Fruit fly (Drosophila melanogaster) whole organism, embryonic: ENCODE results near the gene stv.
A peak's percentile ranks its signal among the peaks of the same experiment; 100 is the strongest.

Experiments used
- Antp ChIP-seq: fragments of 200-800 bp; sonication (Bioruptor generic); optimal IDR thresholded peaks from 3 replicates; lab custom pipeline; 2016; ENCODE audit warnings: missing biosample characterization, missing genetic modification characterization
- Bgb ChIP-seq: fragments of 200-800 bp; sonication (Bioruptor generic); IDR thresholded peaks from 2 replicates; pipeline ENCODE4 v1.3.6; 2022; ENCODE audit warnings: missing biosample characterization, missing genetic modification characterization; ENCODE audit not compliant: partially characterized antibody
- CG10274 ChIP-seq: fragments of 200-800 bp; sonication (Bioruptor generic); optimal IDR thresholded peaks from 3 replicates; lab custom pipeline; 2017; ENCODE audit warnings: missing biosample characterization, mild to moderate bottlenecking, missing genetic modification characterization
- CG10321 ChIP-seq: fragments of 200-800 bp; sonication (Bioruptor generic); IDR thresholded peaks from 2 replicates; pipeline ENCODE4 v1.3.6; 2022; ENCODE audit warnings: missing biosample characterization, missing genetic modification characterization
- CG11398 ChIP-seq: fragments of 200-800 bp; sonication (Bioruptor generic); optimal IDR thresholded peaks from 2 replicates; lab custom pipeline; 2016; ENCODE audit warnings: missing biosample characterization, missing genetic modification characterization
- CG12219 ChIP-seq: fragments of 200-800 bp; sonication (Bioruptor generic); optimal IDR thresholded peaks from 3 replicates; lab custom pipeline; 2018; ENCODE audit warnings: missing biosample characterization, mild to moderate bottlenecking, missing genetic modification characterization
- CG12744 ChIP-seq: fragments of 200-800 bp; sonication (Bioruptor generic); optimal IDR thresholded peaks from 2 replicates; lab custom pipeline; 2016; ENCODE audit warnings: missing biosample characterization, missing genetic modification characterization
- CG17186 ChIP-seq: fragments of 200-800 bp; sonication (Bioruptor generic); optimal IDR thresholded peaks from 3 replicates; lab custom pipeline; 2017; ENCODE audit warnings: missing biosample characterization, missing genetic modification reagents, missing genetic modification characterization
- CG17385 ChIP-seq: fragments of 200-800 bp; sonication (Bioruptor generic); optimal IDR thresholded peaks from 3 replicates; lab custom pipeline; 2018; ENCODE audit warnings: missing biosample characterization, mild to moderate bottlenecking, missing genetic modification characterization
- CG17829 ChIP-seq: fragments of 200-800 bp; optimal IDR thresholded peaks from 2 replicates; lab custom pipeline; 2019; ENCODE audit warnings: missing biosample characterization, mild to moderate bottlenecking, missing genetic modification characterization, moderate library complexity
- CG2889 ChIP-seq: fragments of 200-800 bp; sonication (Bioruptor generic); IDR thresholded peaks from 3 replicates; pipeline ENCODE4 v1.3.6; 2022; ENCODE audit warnings: missing biosample characterization, missing genetic modification characterization
- CG34376 ChIP-seq: fragments of 200-800 bp; sonication (Bioruptor generic); optimal IDR thresholded peaks from 2 replicates; lab custom pipeline; 2018; ENCODE audit warnings: missing biosample characterization, mild to moderate bottlenecking, missing genetic modification characterization
- CG34422 ChIP-seq: fragments of 200-800 bp; sonication (Bioruptor generic); IDR thresholded peaks from 3 replicates; pipeline ENCODE4 v1.3.6; 2022; ENCODE audit warnings: missing biosample characterization, missing genetic modification characterization
- CG4360 ChIP-seq: fragments of 200-800 bp; sonication (Bioruptor generic); IDR thresholded peaks from 2 replicates; pipeline ENCODE4 v1.3.6; 2022; ENCODE audit warnings: missing biosample characterization, missing genetic modification characterization
- CG4820 ChIP-seq: fragments of 200-800 bp; sonication (Bioruptor generic); optimal IDR thresholded peaks from 3 replicates; lab custom pipeline; 2016; ENCODE audit warnings: missing biosample characterization, missing genetic modification characterization
- CG6689 ChIP-seq: fragments of 200-800 bp; sonication (Bioruptor generic); IDR thresholded peaks from 2 replicates; pipeline ENCODE4 v1.3.6; 2022; ENCODE audit warnings: missing biosample characterization, missing genetic modification characterization
- CG6813 ChIP-seq: fragments of 200-800 bp; sonication (Bioruptor generic); optimal IDR thresholded peaks from 2 replicates; lab custom pipeline; 2017; ENCODE audit warnings: missing biosample characterization, missing genetic modification characterization, mild to moderate bottlenecking, moderate library complexity, missing genetic modification reagents
- CG8089 ChIP-seq: fragments of 200-800 bp; sonication (Bioruptor generic); optimal IDR thresholded peaks from 3 replicates; lab custom pipeline; 2016; ENCODE audit warnings: missing biosample characterization, missing genetic modification characterization
- CG8359 ChIP-seq: fragments of 200-800 bp; sonication (Bioruptor generic); optimal IDR thresholded peaks from 2 replicates; lab custom pipeline; 2017; ENCODE audit warnings: missing biosample characterization, mild to moderate bottlenecking, missing genetic modification characterization, borderline replicate concordance
- CG8388 ChIP-seq: fragments of 200-800 bp; sonication (Bioruptor generic); optimal IDR thresholded peaks from 2 replicates; lab custom pipeline; 2019; ENCODE audit warnings: missing biosample characterization, mild to moderate bottlenecking, missing genetic modification characterization, moderate library complexity
- CG9797 ChIP-seq: fragments of 200-800 bp; sonication (Bioruptor generic); optimal IDR thresholded peaks from 3 replicates; lab custom pipeline; 2018; ENCODE audit warnings: missing biosample characterization, mild to moderate bottlenecking, missing genetic modification characterization
- CG9876 ChIP-seq: fragments of 200-800 bp; sonication (Bioruptor generic); optimal IDR thresholded peaks from 2 replicates; lab custom pipeline; 2016; ENCODE audit warnings: missing biosample characterization, missing genetic modification characterization
- D19B ChIP-seq: fragments of 200-800 bp; sonication (Bioruptor generic); optimal IDR thresholded peaks from 2 replicates; lab custom pipeline; 2017; ENCODE audit warnings: missing biosample characterization, mild to moderate bottlenecking, missing genetic modification characterization
- Deaf1 ChIP-seq: fragments of 200-800 bp; optimal IDR thresholded peaks from 3 replicates; lab custom pipeline; 2019; ENCODE audit warnings: missing biosample characterization, mild to moderate bottlenecking, missing genetic modification characterization, moderate library complexity
- GATAe ChIP-seq: fragments of 200-800 bp; sonication (Bioruptor generic); conservative IDR thresholded peaks from 2 replicates; pipeline ENCODE4 v1.3.6; 2022; ENCODE audit warnings: missing biosample characterization, missing genetic modification characterization
- Gug ChIP-seq: fragments of 200-800 bp; sonication (Bioruptor generic); IDR thresholded peaks from 4 replicates; pipeline ENCODE4 v1.3.6; 2022; ENCODE audit warnings: missing biosample characterization, missing genetic modification characterization
- HHEX ChIP-seq: fragments of 200-800 bp; sonication (Bioruptor generic); optimal IDR thresholded peaks from 3 replicates; lab custom pipeline; 2017; ENCODE audit warnings: missing biosample characterization, mild to moderate bottlenecking, missing genetic modification characterization, missing genetic modification reagents
- HLH54F ChIP-seq: fragments of 200-800 bp; sonication (Bioruptor generic); optimal IDR thresholded peaks from 3 replicates; lab custom pipeline; 2016; ENCODE audit warnings: missing biosample characterization, missing genetic modification characterization
- Hmr ChIP-seq: fragments of 200-800 bp; sonication (Bioruptor generic); optimal IDR thresholded peaks from 3 replicates; lab custom pipeline; 2017; ENCODE audit warnings: mild to moderate bottlenecking, missing biosample characterization, missing genetic modification reagents, missing genetic modification characterization
- Mes4 ChIP-seq: fragments of 200-800 bp; sonication (Bioruptor generic); optimal IDR thresholded peaks from 2 replicates; lab custom pipeline; 2016; ENCODE audit warnings: missing biosample characterization, missing genetic modification characterization
- Mrtf ChIP-seq: fragments of 200-800 bp; sonication (Bioruptor generic); IDR thresholded peaks from 3 replicates; pipeline ENCODE4 v1.3.6; 2022; ENCODE audit warnings: missing biosample characterization, missing genetic modification characterization
- Ptx1 ChIP-seq: fragments of 200-800 bp; sonication (Bioruptor generic); IDR thresholded peaks from 2 replicates; pipeline ENCODE4 v1.3.6; 2022; ENCODE audit warnings: missing biosample characterization, missing genetic modification characterization
- Scr ChIP-seq: fragments of 200-800 bp; sonication (Bioruptor generic); IDR thresholded peaks from 2 replicates; pipeline ENCODE4 v1.3.6; 2022; ENCODE audit warnings: missing biosample characterization, missing genetic modification characterization; ENCODE audit not compliant: partially characterized antibody
- Taf1 ChIP-seq: fragments of 200-800 bp; sonication (Bioruptor generic); IDR thresholded peaks from 2 replicates; pipeline ENCODE4 v1.3.6; 2022; ENCODE audit warnings: missing biosample characterization, missing genetic modification characterization
- Trl ChIP-seq, 3 experiments: fragments of >200 bp in 2 of 3; fragments of 200-800 bp in 1 of 3; sonication (Bioruptor generic) in 1 of 3; optimal IDR thresholded peaks; 2 replicates in 1 of 3; 3 replicates in 2 of 3; lab custom pipeline; 2016 to 2017; ENCODE audit warnings: missing biosample characterization in 1 of 3, missing genetic modification characterization in 1 of 3
- YL-1 ChIP-seq: fragments of 200-800 bp; sonication (Bioruptor generic); optimal IDR thresholded peaks from 3 replicates; lab custom pipeline; 2017; ENCODE audit warnings: missing biosample characterization, mild to moderate bottlenecking, missing genetic modification characterization
- chn ChIP-seq: fragments of 200-800 bp; sonication (Bioruptor generic); optimal IDR thresholded peaks from 2 replicates; lab custom pipeline; 2016; ENCODE audit warnings: missing biosample characterization, missing genetic modification characterization
- disco-r ChIP-seq: fragments of 200-800 bp; sonication (Bioruptor generic); optimal IDR thresholded peaks from 2 replicates; lab custom pipeline; 2016; ENCODE audit warnings: missing biosample characterization, missing genetic modification characterization
- eyg ChIP-seq: fragments of 200-800 bp; sonication (Bioruptor generic); optimal IDR thresholded peaks from 3 replicates; lab custom pipeline; 2016; ENCODE audit warnings: missing biosample characterization, missing genetic modification characterization
- fd102C ChIP-seq: fragments of 200-800 bp; sonication (Bioruptor generic); optimal IDR thresholded peaks from 2 replicates; lab custom pipeline; 2018; ENCODE audit warnings: missing biosample characterization, mild to moderate bottlenecking, missing genetic modification characterization, moderate library complexity
- gro ChIP-seq: fragments of 200-800 bp; sonication (Bioruptor generic); optimal IDR thresholded peaks from 2 replicates; lab custom pipeline; 2016; ENCODE audit warnings: missing biosample characterization, missing genetic modification characterization
- gt ChIP-seq: fragments of 200-800 bp; sonication (Bioruptor generic); IDR thresholded peaks from 2 replicates; pipeline ENCODE4 v1.3.6; 2022; ENCODE audit warnings: missing biosample characterization, missing genetic modification characterization
- ind ChIP-seq: fragments of 200-800 bp; sonication (Bioruptor generic); optimal IDR thresholded peaks from 3 replicates; lab custom pipeline; 2016; ENCODE audit warnings: missing biosample characterization, missing genetic modification characterization
- kay ChIP-seq: fragments of 200-800 bp; sonication (Bioruptor generic); optimal IDR thresholded peaks from 2 replicates; lab custom pipeline; 2016; ENCODE audit warnings: missing biosample characterization, missing genetic modification characterization
- knrl ChIP-seq: fragments of 200-800 bp; sonication (Bioruptor generic); IDR thresholded peaks from 3 replicates; pipeline ENCODE4 v1.3.6; 2022; ENCODE audit warnings: missing biosample characterization, missing genetic modification characterization; ENCODE audit not compliant: partially characterized antibody
- maf-S ChIP-seq: fragments of 200-800 bp; sonication (Bioruptor generic); optimal IDR thresholded peaks from 2 replicates; lab custom pipeline; 2016; ENCODE audit warnings: missing biosample characterization, missing genetic modification characterization
- pan ChIP-seq, 4 experiments: fragments of >200 bp in 3 of 4; fragments of 200-800 bp in 1 of 4; sonication (Bioruptor generic) in 1 of 4; optimal IDR thresholded peaks in 3 of 4; IDR thresholded peaks in 1 of 4; 2 replicates each; pipeline versions ENCODE4 v1.3.6 to Lab custom; 2017 to 2022; ENCODE audit warnings: missing biosample characterization in 2 of 4, missing genetic modification characterization in 2 of 4, mixed read lengths in 1 of 4
- psq ChIP-seq: fragments of 200-800 bp; sonication (Bioruptor generic); optimal IDR thresholded peaks from 2 replicates; lab custom pipeline; 2017; ENCODE audit warnings: missing biosample characterization, missing genetic modification characterization
- toy ChIP-seq: fragments of 200-800 bp; sonication (Bioruptor generic); IDR thresholded peaks from 2 replicates; pipeline ENCODE4 v1.3.6; 2022; ENCODE audit warnings: missing biosample characterization, missing genetic modification characterization
- twi ChIP-seq: fragments of 200-800 bp; optimal IDR thresholded peaks from 2 replicates; lab custom pipeline; 2019; ENCODE audit warnings: missing biosample characterization, mild to moderate bottlenecking, missing genetic modification characterization, moderate library complexity
- zf30C ChIP-seq: fragments of 200-800 bp; sonication (Bioruptor generic); optimal IDR thresholded peaks from 3 replicates; lab custom pipeline; 2018; ENCODE audit warnings: missing biosample characterization, mild to moderate bottlenecking, missing genetic modification characterization

The stv gene

DNA sequence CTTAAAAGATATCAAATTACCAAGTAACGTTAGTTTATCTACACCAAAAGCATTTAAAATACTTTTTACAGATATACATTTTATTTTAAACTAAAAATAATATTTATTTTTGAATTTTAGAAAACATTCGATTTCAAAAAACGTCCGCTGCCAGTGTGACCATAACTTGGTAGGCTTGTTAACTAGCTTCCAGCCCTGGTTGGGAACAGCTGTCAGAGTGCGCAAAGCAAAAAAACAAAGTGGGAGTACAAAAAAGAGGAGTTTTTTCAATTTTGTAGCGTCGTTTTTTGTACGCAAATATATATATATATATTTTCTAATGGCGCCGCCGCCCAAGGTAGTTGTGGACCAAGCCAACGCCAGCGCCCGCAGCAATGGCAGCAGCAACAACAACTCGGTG lies 34.9 kb upstream of the stv start, which contains the start of gene cmb (continued):
- no peak for TF ChIP-seq Taf1 (GFP tag; lab: Robert Waterston, UW)
- TF ChIP-seq YL-1 (GFP tag; lab: Kevin White, UChicago): peak; percentile 53
- no peak for TF ChIP-seq CG9876
- no peak for TF ChIP-seq CG10321 (GFP tag; lab: Robert Waterston, UW)
- TF ChIP-seq Antp: no peak
- no peak for TF ChIP-seq CG6689 (GFP tag; lab: Robert Waterston, UW)
- no peak for TF ChIP-seq chn (GFP tag; lab: Kevin White, UChicago)
- no peak for TF ChIP-seq CG34376
- no peak for TF ChIP-seq gt
- TF ChIP-seq Mrtf (GFP tag; lab: Robert Waterston, UW): no peak
- no peak for TF ChIP-seq D19B (GFP tag; lab: Kevin White, UChicago)
- TF ChIP-seq psq (GFP tag; lab: Kevin White, UChicago): no peak
- TF ChIP-seq CG8089: no peak
- TF ChIP-seq gro (GFP tag; lab: Kevin White, UChicago): no peak
- TF ChIP-seq CG6813 (GFP tag; lab: Kevin White, UChicago): no peak
- no peak for TF ChIP-seq twi (tag; lab: Kevin White, UChicago)
- TF ChIP-seq toy (GFP tag; lab: Robert Waterston, UW): no peak
- no peak for TF ChIP-seq eyg (GFP tag; lab: Kevin White, UChicago)
- no peak for TF ChIP-seq CG8388 (GFP tag; lab: Kevin White, UChicago)
- TF ChIP-seq CG4820 (GFP tag; lab: Kevin White, UChicago): no peak
- no peak for TF ChIP-seq pan (optimal IDR thresholded peaks at IDR 0.05; lab: Kevin White, UChicago)
- TF ChIP-seq pan (GFP tag; optimal IDR thresholded peaks at IDR 0.05 in 1 of 2, IDR thresholded peaks at IDR 0.05 in 1 of 2): no peak
- TF ChIP-seq HHEX: no peak
- TF ChIP-seq CG12219: no peak
- no peak for TF ChIP-seq kay (GFP tag; lab: Kevin White, UChicago)
- TF ChIP-seq CG8359: no peak
- no peak for TF ChIP-seq CG2889 (GFP tag; lab: Robert Waterston, UW)
- no peak for TF ChIP-seq CG10274 (GFP tag; lab: Kevin White, UChicago)
- no peak for TF ChIP-seq ind
- TF ChIP-seq CG4360 (GFP tag; lab: Robert Waterston, UW): 0 out of 2 replicates have a peak, but pooled peaks have one; percentile 18
- TF ChIP-seq Ptx1 (GFP tag; lab: Robert Waterston, UW): no peak
- peak; percentile 26 for TF ChIP-seq CG17186 (GFP tag; lab: Kevin White, UChicago)
- TF ChIP-seq GATAe: no peak
- TF ChIP-seq maf-S (GFP tag; lab: Kevin White, UChicago): no peak
- TF ChIP-seq Trl (optimal IDR thresholded peaks at IDR 0.05; lab: Kevin White, UChicago): no peak
- TF ChIP-seq Trl (GFP tag; optimal IDR thresholded peaks at IDR 0.05; lab: Kevin White, UChicago): no peak
- TF ChIP-seq knrl: no peak
- TF ChIP-seq CG12744 (GFP tag; lab: Kevin White, UChicago): no peak
- no peak for TF ChIP-seq CG11398 (GFP tag; lab: Kevin White, UChicago)
- no peak for TF ChIP-seq Gug (GFP tag; lab: Robert Waterston, UW)
- TF ChIP-seq CG9797: peak; percentile 69
- no peak for TF ChIP-seq zf30C (GFP tag; lab: Kevin White, UChicago)
- no peak for TF ChIP-seq fd102C (GFP tag; lab: Kevin White, UChicago)
- TF ChIP-seq CG17385 (GFP tag; lab: Kevin White, UChicago): no peak
- TF ChIP-seq Bgb: no peak
- TF ChIP-seq Hmr (GFP tag; lab: Kevin White, UChicago): no peak
- no peak for TF ChIP-seq Mes4
- TF ChIP-seq CG17829: peak; percentile 38
- TF ChIP-seq disco-r (GFP tag; lab: Kevin White, UChicago): no peak
- no peak for TF ChIP-seq Deaf1 (tag; lab: Kevin White, UChicago)
- TF ChIP-seq CG34422 (GFP tag; lab: Robert Waterston, UW): no peak
- TF ChIP-seq Scr (GFP tag; lab: Robert Waterston, UW): 0 out of 2 replicates have a peak, but pooled peaks have one; percentile 16
- no peak for TF ChIP-seq HLH54F
